Fruit fly (Drosophila melanogaster) whole organism, embryonic: Measurements from ENCODE around the gene CG3690.
A peak's percentile ranks its signal among the peaks of the same experiment; 100 is the strongest.

Experiments
- Abd-B ChIP-seq: fragments of 200-800 bp; sonication (Bioruptor generic); optimal IDR thresholded peaks from 2 replicates; lab custom pipeline; 2018; ENCODE audit warnings: missing biosample characterization, mild to moderate bottlenecking, missing genetic modification characterization, moderate library complexity
- Atf6 ChIP-seq: fragments of 200-800 bp; sonication (Bioruptor generic); IDR thresholded peaks from 2 replicates; pipeline ENCODE4 v1.3.6; 2022; ENCODE audit warnings: missing biosample characterization, missing genetic modification characterization
- CG10431 ChIP-seq: fragments of 200-800 bp; sonication (Bioruptor generic); optimal IDR thresholded peaks from 3 replicates; lab custom pipeline; 2018; ENCODE audit warnings: missing biosample characterization, mild to moderate bottlenecking, missing genetic modification characterization
- CG11398 ChIP-seq: fragments of 200-800 bp; sonication (Bioruptor generic); optimal IDR thresholded peaks from 2 replicates; lab custom pipeline; 2016; ENCODE audit warnings: missing biosample characterization, missing genetic modification characterization
- CG11504 ChIP-seq: fragments of 200-800 bp; sonication (Bioruptor generic); optimal IDR thresholded peaks from 3 replicates; lab custom pipeline; 2019; ENCODE audit warnings: missing biosample characterization, mild to moderate bottlenecking, missing genetic modification characterization, moderate library complexity
- CG11695 ChIP-seq: fragments of 200-800 bp; sonication (Bioruptor generic); IDR thresholded peaks from 3 replicates; pipeline ENCODE4 v1.3.6; 2022; ENCODE audit warnings: missing biosample characterization, missing genetic modification characterization
- CG12071 ChIP-seq: fragments of 200-800 bp; sonication (Bioruptor generic); optimal IDR thresholded peaks from 3 replicates; lab custom pipeline; 2018; ENCODE audit warnings: missing biosample characterization, mild to moderate bottlenecking, missing genetic modification characterization
- CG13624 ChIP-seq: fragments of 200-800 bp; sonication (Bioruptor generic); optimal IDR thresholded peaks from 2 replicates; lab custom pipeline; 2016; ENCODE audit warnings: missing biosample characterization, missing genetic modification characterization
- CG14014 ChIP-seq: fragments of 200-800 bp; sonication (Bioruptor generic); IDR thresholded peaks from 2 replicates; pipeline ENCODE4 v1.3.6; 2022; ENCODE audit warnings: missing biosample characterization, missing genetic modification characterization
- CG14710 ChIP-seq: fragments of 200-800 bp; sonication (Bioruptor generic); optimal IDR thresholded peaks from 3 replicates; lab custom pipeline; 2019; ENCODE audit warnings: missing biosample characterization, mild to moderate bottlenecking, missing genetic modification characterization, moderate library complexity
- CG15696 ChIP-seq: fragments of 200-800 bp; sonication (Bioruptor generic); optimal IDR thresholded peaks from 2 replicates; lab custom pipeline; 2019; ENCODE audit warnings: missing biosample characterization, mild to moderate bottlenecking, missing genetic modification characterization, moderate library complexity
- CG17802 ChIP-seq: fragments of 200-800 bp; sonication (Bioruptor generic); optimal IDR thresholded peaks from 2 replicates; lab custom pipeline; 2018; ENCODE audit warnings: missing biosample characterization, mild to moderate bottlenecking, missing genetic modification characterization, moderate library complexity
- CG18764 ChIP-seq: fragments of 200-800 bp; sonication (Bioruptor generic); optimal IDR thresholded peaks from 3 replicates; lab custom pipeline; 2016; ENCODE audit warnings: missing biosample characterization, missing genetic modification characterization
- CG2116 ChIP-seq: fragments of 200-800 bp; sonication (Bioruptor generic); optimal IDR thresholded peaks from 3 replicates; lab custom pipeline; 2018; ENCODE audit warnings: missing biosample characterization, mild to moderate bottlenecking, missing genetic modification characterization
- CG2120 ChIP-seq: fragments of 200-800 bp; sonication (Bioruptor generic); optimal IDR thresholded peaks from 3 replicates; lab custom pipeline; 2016; ENCODE audit warnings: missing biosample characterization, missing genetic modification characterization
- CG2678 ChIP-seq: fragments of 200-800 bp; sonication (Bioruptor generic); optimal IDR thresholded peaks from 3 replicates; lab custom pipeline; 2019; ENCODE audit warnings: missing biosample characterization, mild to moderate bottlenecking, missing genetic modification characterization, moderate library complexity
- CG30403 ChIP-seq: fragments of 200-800 bp; sonication (Bioruptor generic); optimal IDR thresholded peaks from 3 replicates; lab custom pipeline; 2016; ENCODE audit warnings: missing biosample characterization, missing genetic modification characterization
- CG3995 ChIP-seq: fragments of 200-800 bp; sonication (Bioruptor generic); optimal IDR thresholded peaks from 3 replicates; lab custom pipeline; 2016; ENCODE audit warnings: missing biosample characterization, missing genetic modification characterization
- CG4820 ChIP-seq: fragments of 200-800 bp; sonication (Bioruptor generic); optimal IDR thresholded peaks from 3 replicates; lab custom pipeline; 2016; ENCODE audit warnings: missing biosample characterization, missing genetic modification characterization
- CG5953 ChIP-seq: fragments of 200-800 bp; sonication (Bioruptor generic); IDR thresholded peaks from 2 replicates; pipeline ENCODE4 v1.3.6; 2022; ENCODE audit warnings: missing biosample characterization, missing genetic modification characterization
- CG6689 ChIP-seq: fragments of 200-800 bp; sonication (Bioruptor generic); IDR thresholded peaks from 2 replicates; pipeline ENCODE4 v1.3.6; 2022; ENCODE audit warnings: missing biosample characterization, missing genetic modification characterization
- CG7357 ChIP-seq: fragments of 200-800 bp; sonication (Bioruptor generic); IDR thresholded peaks from 3 replicates; pipeline ENCODE4 v1.3.6; 2022; ENCODE audit warnings: missing biosample characterization, missing genetic modification characterization
- CG9727 ChIP-seq: fragments of 200-800 bp; sonication (Bioruptor generic); optimal IDR thresholded peaks from 3 replicates; lab custom pipeline; 2017; ENCODE audit warnings: missing biosample characterization, mild to moderate bottlenecking, missing genetic modification characterization
- CG9797 ChIP-seq: fragments of 200-800 bp; sonication (Bioruptor generic); optimal IDR thresholded peaks from 3 replicates; lab custom pipeline; 2018; ENCODE audit warnings: missing biosample characterization, mild to moderate bottlenecking, missing genetic modification characterization
- D19A ChIP-seq: fragments of 200-800 bp; optimal IDR thresholded peaks from 3 replicates; lab custom pipeline; 2019; ENCODE audit warnings: missing biosample characterization, mild to moderate bottlenecking, missing genetic modification characterization, moderate library complexity
- Dll ChIP-seq: fragments of 200-800 bp; sonication (Bioruptor generic); IDR thresholded peaks from 4 replicates; pipeline ENCODE4 v1.3.6; 2022; ENCODE audit warnings: missing biosample characterization, missing genetic modification characterization; ENCODE audit not compliant: partially characterized antibody
- Drgx ChIP-seq: fragments of 200-800 bp; sonication (Bioruptor generic); IDR thresholded peaks from 2 replicates; pipeline ENCODE4 v1.3.6; 2022; ENCODE audit warnings: missing biosample characterization, missing genetic modification characterization
- Ets65A ChIP-seq: fragments of 200-800 bp; sonication (Bioruptor generic); peaks from one replicate; lab custom pipeline; 2016; ENCODE audit warnings: missing biosample characterization, missing genetic modification characterization
- HmgD ChIP-seq: fragments of 200-800 bp; sonication (Bioruptor generic); optimal IDR thresholded peaks from 3 replicates; lab custom pipeline; 2016; ENCODE audit warnings: missing biosample characterization, missing genetic modification characterization
- Hmx ChIP-seq: fragments of 200-800 bp; sonication (Bioruptor generic); optimal IDR thresholded peaks from 2 replicates; lab custom pipeline; 2016; ENCODE audit warnings: missing biosample characterization, missing genetic modification characterization
- Hr3 ChIP-seq: fragments of 200-800 bp; sonication (Bioruptor generic); optimal IDR thresholded peaks from 3 replicates; lab custom pipeline; 2016; ENCODE audit warnings: missing biosample characterization, missing genetic modification characterization
- NC2α ChIP-seq: fragments of 200-800 bp; sonication (Bioruptor generic); optimal IDR thresholded peaks from 2 replicates; lab custom pipeline; 2016; ENCODE audit warnings: missing biosample characterization, missing genetic modification characterization
- Pdp1 ChIP-seq, 2 experiments: fragments of 200-800 bp; sonication (Bioruptor generic); optimal IDR thresholded peaks; 3 replicates each; lab custom pipeline; 2016; ENCODE audit warnings: missing biosample characterization in 2 of 2, missing genetic modification characterization in 2 of 2, mild to moderate bottlenecking in 1 of 2, moderate library complexity in 1 of 2
- Rx ChIP-seq: fragments of 200-800 bp; sonication (Bioruptor generic); IDR thresholded peaks from 2 replicates; pipeline ENCODE4 v1.3.6; 2022; ENCODE audit warnings: missing biosample characterization, missing genetic modification characterization
- Six4 ChIP-seq: fragments of 200-800 bp; sonication (Bioruptor generic); optimal IDR thresholded peaks from 2 replicates; lab custom pipeline; 2016; ENCODE audit warnings: missing biosample characterization, missing genetic modification characterization
- Xbp1 ChIP-seq: fragments of 200-800 bp; sonication (Bioruptor generic); optimal IDR thresholded peaks from 3 replicates; lab custom pipeline; 2016; ENCODE audit warnings: missing biosample characterization, mild to moderate bottlenecking, missing genetic modification characterization
- ato ChIP-seq: fragments of 200-800 bp; sonication (Bioruptor generic); IDR thresholded peaks from 2 replicates; pipeline ENCODE4 v1.3.6; 2022; ENCODE audit warnings: missing biosample characterization, missing genetic modification characterization; ENCODE audit not compliant: partially characterized antibody
- az2 ChIP-seq: fragments of 200-800 bp; sonication (Bioruptor generic); optimal IDR thresholded peaks from 3 replicates; lab custom pipeline; 2016; ENCODE audit warnings: missing biosample characterization, missing genetic modification characterization
- bcd ChIP-seq: fragments of 200-800 bp; sonication (Bioruptor generic); optimal IDR thresholded peaks from 2 replicates; lab custom pipeline; 2017; ENCODE audit warnings: missing biosample characterization, mild to moderate bottlenecking, missing genetic modification characterization
- dysf ChIP-seq: fragments of 200-800 bp; sonication (Bioruptor generic); IDR thresholded peaks from 3 replicates; pipeline ENCODE4 v1.3.6; 2022; ENCODE audit warnings: missing biosample characterization, missing genetic modification characterization
- exex ChIP-seq: fragments of 200-800 bp; sonication (Bioruptor generic); optimal IDR thresholded peaks from 4 replicates; lab custom pipeline; 2018; ENCODE audit warnings: missing biosample characterization, mild to moderate bottlenecking, missing genetic modification characterization, moderate library complexity
- gcm ChIP-seq: fragments of 200-800 bp; sonication (Bioruptor generic); optimal IDR thresholded peaks from 2 replicates; lab custom pipeline; 2019; ENCODE audit warnings: missing biosample characterization, mild to moderate bottlenecking, missing genetic modification characterization, moderate library complexity
- klu ChIP-seq: fragments of 200-800 bp; sonication (Bioruptor generic); IDR thresholded peaks from 2 replicates; pipeline ENCODE4 v1.3.6; 2022; ENCODE audit warnings: missing biosample characterization, missing genetic modification characterization
- mam ChIP-seq: fragments of 200-800 bp; sonication (Bioruptor generic); optimal IDR thresholded peaks from 3 replicates; lab custom pipeline; 2016; ENCODE audit warnings: missing biosample characterization, missing genetic modification characterization
- otp ChIP-seq: fragments of 200-800 bp; sonication (Bioruptor generic); IDR thresholded peaks from 3 replicates; pipeline ENCODE4, ENCODE4 v1.3.6; 2022; ENCODE audit warnings: missing biosample characterization, missing genetic modification characterization
- peb ChIP-seq: fragments of 200-800 bp; sonication (Bioruptor generic); IDR thresholded peaks from 2 replicates; pipeline ENCODE4 v1.3.6; 2022; ENCODE audit warnings: missing biosample characterization, missing genetic modification characterization
- schlank ChIP-seq: fragments of 200-800 bp; sonication (Bioruptor generic); optimal IDR thresholded peaks from 2 replicates; lab custom pipeline; 2018; ENCODE audit warnings: missing biosample characterization, mild to moderate bottlenecking, missing genetic modification characterization
- sens-2 ChIP-seq: fragments of 200-800 bp; sonication (Bioruptor generic); IDR thresholded peaks from 2 replicates; pipeline ENCODE4 v1.3.6; 2022; ENCODE audit warnings: missing biosample characterization, missing genetic modification characterization
- slbo ChIP-seq: fragments of 200-800 bp; sonication (Bioruptor generic); IDR thresholded peaks from 2 replicates; pipeline ENCODE4 v1.3.6; 2022; ENCODE audit warnings: missing biosample characterization, missing genetic modification characterization
- so ChIP-seq: fragments of 200-800 bp; sonication (Bioruptor generic); IDR thresholded peaks from 3 replicates; pipeline ENCODE4 v1.3.6; 2022; ENCODE audit warnings: missing biosample characterization, missing genetic modification characterization
- tgo ChIP-seq: fragments of 200-800 bp; sonication (Bioruptor generic); IDR thresholded peaks from 3 replicates; pipeline ENCODE4 v1.3.6; 2022; ENCODE audit warnings: missing biosample characterization, missing genetic modification characterization
- tx ChIP-seq: fragments of 200-800 bp; sonication (Bioruptor generic); optimal IDR thresholded peaks from 2 replicates; lab custom pipeline; 2016; ENCODE audit warnings: missing biosample characterization, missing genetic modification characterization
- zfh2 ChIP-seq: fragments of 200-800 bp; sonication (Bioruptor generic); optimal IDR thresholded peaks from 2 replicates; lab custom pipeline; 2016; ENCODE audit warnings: missing biosample characterization, missing genetic modification characterization

Gene CG3690

dm6 chrX:964012-964411, 12.3 kb upstream of the CG3690 start (continued):
- TF ChIP-seq CG2120 (GFP tag; lab: Kevin White, UChicago) (peak; percentile 19), Atf6 (no peak), Hmx (GFP tag; lab: Kevin White, UChicago) (no peak), CG2678 (no peak), az2 (GFP tag; lab: Kevin White, UChicago) (no peak), CG9727 (GFP tag; lab: Kevin White, UChicago) (no peak), CG14710 (tag; lab: Kevin White, UChicago) (no peak), Dll (GFP tag; lab: Robert Waterston, UW) (no peak), CG2116 (GFP tag; lab: Kevin White, UChicago) (no peak), HmgD (GFP tag; lab: Kevin White, UChicago) (no peak), Ets65A (GFP tag; lab: Kevin White, UChicago) (no peak), so (GFP tag; lab: Robert Waterston, UW) (no peak), CG11695 (no peak), CG5953 (GFP tag; lab: Robert Waterston, UW) (no peak), NC2α (no peak), Six4 (GFP tag; lab: Kevin White, UChicago) (no peak), dysf (peak; percentile 32; the same call in 1 of the 3 replicates), Abd-B (GFP tag; lab: Kevin White, UChicago) (no peak), tx (no peak), bcd (no peak), CG4820 (GFP tag; lab: Kevin White, UChicago) (no peak), Pdp1 (GFP tag; optimal IDR thresholded peaks at IDR 0.05; lab: Kevin White, UChicago) (no peak), CG14014 (GFP tag; lab: Robert Waterston, UW) (no peak), CG3995 (GFP tag; lab: Kevin White, UChicago) (no peak), gcm (no peak), CG13624 (GFP tag; lab: Kevin White, UChicago) (no peak), peb (GFP tag; lab: Robert Waterston, UW) (no peak), klu (GFP tag; lab: Robert Waterston, UW) (no peak), schlank (no peak), Xbp1 (GFP tag; lab: Kevin White, UChicago) (no peak), slbo (GFP tag; lab: Robert Waterston, UW) (0 out of 2 replicates have a peak, but pooled peaks have one; percentile 7), CG6689 (GFP tag; lab: Robert Waterston, UW) (no peak), exex (tag; lab: Kevin White, UChicago) (no peak), mam (GFP tag; lab: Kevin White, UChicago) (no peak), zfh2 (GFP tag; lab: Kevin White, UChicago) (no peak), sens-2 (no peak), CG17802 (tag; lab: Kevin White, UChicago) (no peak), Drgx (GFP tag; lab: Robert Waterston, UW) (no peak), CG15696 (tag; lab: Kevin White, UChicago) (no peak), CG10431 (GFP tag; lab: Kevin White, UChicago) (no peak), otp (GFP tag; lab: Robert Waterston, UW) (no peak), CG30403 (no peak), CG9797 (no peak), CG11398 (GFP tag; lab: Kevin White, UChicago) (no peak), CG7357 (GFP tag; lab: Robert Waterston, UW) (no peak), Hr3 (GFP tag; lab: Kevin White, UChicago) (no peak), CG18764 (GFP tag; lab: Kevin White, UChicago) (no peak), tgo (GFP tag; lab: Robert Waterston, UW) (no peak), CG11504 (tag; lab: Kevin White, UChicago) (peak; percentile 34), Rx (GFP tag; lab: Robert Waterston, UW) (no peak), CG12071 (GFP tag; lab: Kevin White, UChicago) (no peak), D19A (peak; percentile 43), ato (GFP tag; lab: Robert Waterston, UW) (no peak)
